Fruit fly (Drosophila melanogaster): Measurements from ENCODE around the gene CG17298.
A peak's percentile ranks its signal among the peaks of the same experiment; 100 is the strongest.

The CG17298 gene

DNA sequence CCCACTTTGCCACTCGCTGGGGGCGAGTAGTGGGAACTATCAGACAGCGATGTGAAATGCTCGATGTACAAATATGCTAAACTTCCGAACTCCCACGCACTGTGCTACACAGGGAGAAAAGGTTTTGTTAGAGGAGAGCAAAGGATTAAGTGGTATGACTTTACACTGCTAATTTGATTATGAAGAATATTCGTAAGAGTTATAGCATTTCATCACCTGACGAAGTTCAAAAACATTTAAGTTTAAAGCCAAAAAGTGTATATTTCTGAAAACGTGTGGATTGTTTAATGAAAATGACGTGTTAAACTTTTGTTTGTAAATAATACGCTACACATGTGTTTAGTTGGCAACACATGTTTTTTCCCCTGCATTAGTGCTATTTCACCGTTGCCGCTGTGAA, 5.5 kb downstream of the CG17298 start (continued):
- TF ChIP-seq Oli (tag; optimal IDR thresholded peaks at IDR 0.05), result peak; percentile 36
- peak; percentile 10 for TF ChIP-seq org-1 (GFP tag; optimal IDR thresholded peaks at IDR 0.05)
- no peak for TF ChIP-seq p53 (GFP tag; optimal IDR thresholded peaks at IDR 0.05)
- peak; percentile 1 for TF ChIP-seq CG12391 (tag; optimal IDR thresholded peaks at IDR 0.05)
- peak; percentile 6 to 8 for TF ChIP-seq dpn (GFP tag; optimal IDR thresholded peaks at IDR 0.05)
- TF ChIP-seq tna (GFP tag; IDR thresholded peaks at IDR 0.05; ENCODE audit: partially characterized antibody), result no peak
- peak; percentile 50 for TF ChIP-seq CG7556 (GFP tag; optimal IDR thresholded peaks at IDR 0.05)
- peak; percentile 77 for TF ChIP-seq Med (GFP tag)
- TF ChIP-seq esg (GFP tag; conservative IDR thresholded peaks at IDR 0.05), result 0 out of 2 replicates have a peak, but pooled peaks have one; percentile 6
- no peak for TF ChIP-seq HLH3B (GFP tag; IDR thresholded peaks at IDR 0.05)
- TF ChIP-seq seq (GFP tag; IDR thresholded peaks at IDR 0.05), result peak; percentile 19; the same call in 1 of the 2 replicates
- peak; percentile 46 for TF ChIP-seq CG2678 (tag; optimal IDR thresholded peaks at IDR 0.05)
- TF ChIP-seq phol (tag; optimal IDR thresholded peaks at IDR 0.05), result peak; percentile 16
- no peak for TF ChIP-seq CG13894 (tag; optimal IDR thresholded peaks at IDR 0.05)
- no peak for TF ChIP-seq chif (GFP tag; optimal IDR thresholded peaks at IDR 0.05)
- TF ChIP-seq Eip74EF (GFP tag; optimal IDR thresholded peaks at IDR 0.05), result no peak
- no peak for TF ChIP-seq CG8765 (GFP tag; IDR thresholded peaks at IDR 0.05)
- peak; percentile 57 for TF ChIP-seq sens (GFP tag)

DNA sequence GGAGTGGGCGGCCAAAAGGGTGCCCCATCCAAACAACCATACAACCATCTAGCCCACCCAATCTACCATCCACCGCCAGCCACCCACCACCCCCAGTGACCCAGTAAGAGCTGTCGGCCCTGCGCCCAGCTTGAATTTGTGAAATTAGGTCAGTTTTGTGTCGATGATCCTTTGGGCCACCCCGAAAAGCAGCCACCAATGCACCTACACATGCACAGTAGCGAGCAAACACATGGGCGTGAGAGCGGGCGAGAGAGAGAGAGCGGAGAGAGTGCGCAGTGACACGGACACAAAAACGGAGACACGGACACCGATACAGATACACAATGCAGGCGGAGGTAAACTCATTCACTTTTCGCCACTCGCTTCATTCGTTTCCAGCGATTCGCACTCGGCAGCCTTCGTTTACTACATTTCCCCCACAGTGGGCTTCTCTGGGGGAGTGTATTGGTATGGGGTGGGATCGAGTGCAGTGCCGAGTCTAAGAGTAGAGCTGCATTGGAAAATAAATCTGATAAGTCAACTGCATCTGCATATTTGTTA, 6.1 kb downstream of the CG17298 start:
- TF ChIP-seq ewg (GFP tag; optimal IDR thresholded peaks at IDR 0.05) (peak; percentile 84), CG14441 (GFP tag; IDR thresholded peaks at IDR 0.05) (no peak), cad (GFP tag; optimal IDR thresholded peaks at IDR 0.05) (no peak), hkb (optimal IDR thresholded peaks at IDR 0.05) (no peak), hkb (GFP tag; IDR thresholded peaks at IDR 0.05) (peak; percentile 42; the same call in 1 of the 2 replicates), nerfin-1 (tag; optimal IDR thresholded peaks at IDR 0.05) (peak; percentile 67), chinmo (GFP tag; IDR thresholded peaks at IDR 0.05; ENCODE audit: partially characterized antibody) (peak; percentile 80; the same call in 1 of the 4 replicates), Sry-β (GFP tag; optimal IDR thresholded peaks at IDR 0.05) (no peak), maf-S (GFP tag; optimal IDR thresholded peaks at IDR 0.05) (no peak), crol (GFP tag; IDR thresholded peaks at IDR 0.05) (0 out of 2 replicates have a peak, but pooled peaks have one; percentile 24), btn (GFP tag; optimal IDR thresholded peaks at IDR 0.05) (no peak), CG9817 (tag; optimal IDR thresholded peaks at IDR 0.05) (no peak), cg (GFP tag; optimal IDR thresholded peaks at IDR 0.05) (peak; percentile 52), CG17186 (GFP tag; optimal IDR thresholded peaks at IDR 0.05) (no peak), Dll (GFP tag; IDR thresholded peaks at IDR 0.05; ENCODE audit: partially characterized antibody) (no peak), zfh1 (GFP tag; IDR thresholded peaks at IDR 0.05) (no peak), sisA (GFP tag; IDR thresholded peaks at IDR 0.05) (no peak), mirr (GFP tag; optimal IDR thresholded peaks at IDR 0.05) (no peak), unc-4 (GFP tag; IDR thresholded peaks at IDR 0.05; ENCODE audit: partially characterized antibody) (0 out of 2 replicates have a peak, but pooled peaks have one; percentile 19), Ets65A (GFP tag) (no peak), abd-A (tag; optimal IDR thresholded peaks at IDR 0.05) (peak; percentile 49), Mrtf (GFP tag; IDR thresholded peaks at IDR 0.05) (no peak), esg (GFP tag; conservative IDR thresholded peaks at IDR 0.05) (no peak), CG13424 (tag; optimal IDR thresholded peaks at IDR 0.05) (no peak), yki (optimal IDR thresholded peaks at IDR 0.05) (no peak), salm (tag; optimal IDR thresholded peaks at IDR 0.05) (no peak), CG33213 (GFP tag; optimal IDR thresholded peaks at IDR 0.05) (no peak), CG34422 (GFP tag; IDR thresholded peaks at IDR 0.05) (0 out of 3 replicates have a peak, but pooled peaks have one; percentile 19), z (GFP tag; IDR thresholded peaks at IDR 0.05) (0 out of 3 replicates have a peak, but pooled peaks have one; percentile 50), lab (GFP tag; optimal IDR thresholded peaks at IDR 0.05) (no peak), Deaf1 (tag; optimal IDR thresholded peaks at IDR 0.05) (peak; percentile 93), Gug (GFP tag; IDR thresholded peaks at IDR 0.05) (no peak), lov (optimal IDR thresholded peaks at IDR 0.05) (no peak), lov (GFP tag; IDR thresholded peaks at IDR 0.05) (no peak)

Measured in whole organism, embryonic.